Worm (Caenorhabditis elegans) whole organism, dauer: ENCODE data around the gene C34C6.3.

ENCODE experiments used
- unc-62 ChIP-seq: sonication (generic microtip); optimal IDR thresholded peaks from 2 replicates; lab custom pipeline; 2017; ENCODE audit warnings: missing biosample characterization, missing genetic modification reagents, missing genetic modification characterization

Gene C34C6.3

DNA sequence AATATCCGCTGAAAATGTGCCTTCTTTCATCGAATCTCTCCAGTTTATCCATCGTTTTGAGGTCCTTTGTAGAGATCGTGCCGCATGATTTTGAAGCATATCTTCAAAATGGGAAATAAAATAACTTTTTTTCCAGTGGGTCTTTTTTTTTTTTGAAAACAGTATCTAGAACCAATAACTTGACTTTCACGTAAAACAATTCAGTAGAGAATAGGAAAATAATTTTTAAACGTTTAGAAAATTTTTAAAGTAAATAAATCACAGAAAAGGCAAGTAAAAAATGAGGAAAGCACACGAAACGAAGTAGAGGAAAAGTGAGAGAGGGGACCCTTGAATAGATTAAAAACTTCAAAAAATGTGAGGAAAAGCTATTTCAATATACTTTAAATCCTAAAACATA is 7.1 kb downstream of the C34C6.3 start, which contains the start of gene chdh-1:
Gene chdh-1, minus strand, starts transcription at position 101 of the 400 bp plus-strand sequence.
- no peak for TF ChIP-seq unc-62 (GFP tag; lab: Kevin White, UChicago)

- no peak for TF ChIP-seq unc-62 (GFP tag; lab: Kevin White, UChicago)
These were observed 9.3 kb downstream of the C34C6.3 start for ce11 chrII:8701059-8701458.

DNA sequence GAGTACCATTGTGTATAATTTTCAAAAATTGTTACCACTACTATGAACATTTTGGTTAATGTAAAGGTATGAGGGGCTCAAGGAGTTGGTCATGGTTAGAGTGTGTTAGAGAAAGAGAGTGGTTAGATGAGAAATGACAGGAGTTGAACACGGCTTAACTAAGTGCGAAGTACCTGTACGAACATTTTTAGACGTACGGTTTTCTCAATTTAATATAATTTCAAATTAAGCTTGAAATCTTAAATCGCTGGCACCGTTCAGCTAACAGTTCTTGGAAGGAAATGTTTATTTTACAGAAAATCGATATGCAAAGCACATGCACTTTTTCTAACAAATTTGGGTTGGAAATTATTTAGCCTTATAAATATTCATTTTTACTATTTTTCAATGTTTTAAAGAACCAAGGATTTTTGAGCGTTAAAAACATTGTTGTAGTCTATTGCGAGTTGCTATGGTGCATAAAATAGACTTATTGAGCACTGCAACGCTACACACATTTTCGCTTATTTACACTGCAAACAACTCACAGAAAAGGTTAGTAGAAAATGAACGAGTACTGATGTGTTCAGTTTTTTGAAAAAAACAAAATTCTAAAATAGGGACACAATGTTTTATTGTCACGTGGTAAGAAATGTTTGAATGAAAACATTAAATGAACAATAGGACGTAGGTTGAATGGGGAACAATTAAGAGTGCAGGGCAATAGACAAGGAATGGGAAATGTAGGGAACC is 10.1 kb downstream of the C34C6.3 start, which contains the start of gene sphk-1:
Gene sphk-1, minus strand, starts transcription at position 51 of the 732 bp plus-strand sequence.
- no peak for TF ChIP-seq unc-62 (GFP tag; lab: Kevin White, UChicago)

DNA sequence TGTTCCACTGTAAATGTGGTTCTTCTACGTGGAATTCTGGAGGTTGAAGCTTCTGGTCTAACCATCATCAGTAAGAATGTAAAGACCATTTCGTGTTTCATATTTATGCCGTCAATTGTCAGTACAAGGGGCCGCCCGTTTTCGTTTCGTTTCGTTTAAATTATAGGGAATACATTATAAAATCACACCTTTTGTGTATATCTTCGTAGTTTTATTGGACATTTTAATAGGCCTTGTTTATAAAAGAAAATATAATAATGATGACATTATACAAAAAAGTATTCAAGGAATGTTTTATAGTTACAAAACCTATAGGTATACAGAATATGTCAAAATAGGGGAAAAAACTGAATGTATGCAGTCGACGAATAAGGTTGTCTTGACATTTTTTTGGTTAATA is 12.0 kb downstream of the C34C6.3 start, which contains the start of gene ceh-7:
Gene ceh-7, minus strand, starts transcription at position 101 of the 400 bp plus-strand sequence.
- TF ChIP-seq unc-62 (GFP tag; lab: Kevin White, UChicago): no peak

ce11 chrII:8704413-8704874 is 12.7 kb downstream of the C34C6.3 start, which contains the start of gene prx-5:
Gene prx-5, plus strand, starts transcription at chrII:8704824.
- TF ChIP-seq unc-62 (GFP tag; lab: Kevin White, UChicago): no peak

- no peak for TF ChIP-seq unc-62 (GFP tag; lab: Kevin White, UChicago)
These were observed 15.3 kb downstream of the C34C6.3 start, which contains the start of gene cup-16 for ce11 chrII:8707024-8707423. Gene cup-16, plus strand, starts transcription at chrII:8707155.

ce11 chrII:8710317-8710716 is 18.6 kb downstream of the C34C6.3 start, which contains the start of gene srg-15:
Gene srg-15, minus strand, starts transcription at chrII:8710417.
- no peak for TF ChIP-seq unc-62 (GFP tag; lab: Kevin White, UChicago)

DNA sequence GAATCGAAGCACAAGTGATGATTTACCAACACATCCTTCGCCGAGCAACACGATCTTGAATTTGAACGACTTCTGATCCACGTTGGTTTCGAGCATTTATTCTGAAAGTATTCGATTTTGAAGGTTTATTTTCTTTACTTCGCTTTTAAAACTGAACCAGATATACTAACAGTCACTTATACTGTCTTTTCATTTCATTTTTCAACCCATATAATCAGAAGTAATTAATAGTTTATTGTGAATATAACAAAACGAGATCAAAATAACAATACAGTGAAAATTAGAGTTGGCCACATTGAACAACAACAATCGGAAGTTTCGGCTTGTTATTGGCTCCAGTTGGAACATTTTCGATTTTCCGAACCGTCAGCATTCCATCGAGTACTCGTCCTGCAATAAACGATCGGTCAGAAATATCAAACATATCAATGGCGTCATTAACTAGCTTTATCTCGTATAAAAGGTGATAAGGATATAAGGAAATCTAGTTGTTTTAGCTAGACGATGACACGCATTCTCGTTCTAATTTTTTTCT is 23.3 kb downstream of the C34C6.3 start, which contains the start of the genes rab-21 and T01B7.13:
Gene rab-21, minus strand, starts transcription at position 101 of the 535 bp plus-strand sequence.
Gene T01B7.13, plus strand, starts transcription at position 485 of the 535 bp plus-strand sequence.
- TF ChIP-seq unc-62 (GFP tag; lab: Kevin White, UChicago): no peak

ce11 chrII:8716231-8716878 is 24.6 kb downstream of the C34C6.3 start, which contains the start of the genes cyn-11 and T01B7.5:
Gene cyn-11, minus strand, starts transcription at chrII:8716281.
Gene T01B7.5, plus strand, starts transcription at chrII:8716828.
- TF ChIP-seq unc-62 (GFP tag; lab: Kevin White, UChicago): no peak

- no peak for TF ChIP-seq unc-62 (GFP tag; lab: Kevin White, UChicago)
These were observed 25.9 kb downstream of the C34C6.3 start for ce11 chrII:8717579-8717978.

- no peak for TF ChIP-seq unc-62 (GFP tag; lab: Kevin White, UChicago)
These were observed 30.3 kb downstream of the C34C6.3 start, which contains the start of gene trcs-2 for ce11 chrII:8721955-8722524. Gene trcs-2, plus strand, starts transcription at chrII:8722474.

DNA sequence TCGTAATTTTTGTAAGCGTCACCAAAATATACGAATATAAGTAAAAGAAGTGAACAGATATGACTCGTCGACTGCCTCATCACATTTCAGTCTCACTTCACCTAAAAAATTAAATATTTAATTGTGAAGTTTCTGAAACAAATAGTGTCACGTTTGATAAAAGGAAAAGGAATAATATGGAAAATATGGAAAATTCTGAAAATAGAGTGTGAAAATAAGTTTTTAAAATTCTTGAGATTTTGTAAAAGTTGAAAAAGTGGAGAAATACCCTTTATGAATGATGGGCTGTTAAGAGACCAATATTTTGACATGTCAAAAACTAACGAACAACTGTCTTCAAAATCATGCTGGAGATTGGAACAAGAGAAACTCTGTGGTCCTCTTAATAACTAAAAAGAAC is 35.0 kb downstream of the C34C6.3 start, which contains the start of gene T01B7.9:
Gene T01B7.9, minus strand, starts transcription at position 101 of the 400 bp plus-strand sequence.
- TF ChIP-seq unc-62 (GFP tag; lab: Kevin White, UChicago): no peak

- no peak for TF ChIP-seq unc-62 (GFP tag; lab: Kevin White, UChicago)
These were observed 38.6 kb downstream of the C34C6.3 start for ce11 chrII:8730281-8730680.

DNA sequence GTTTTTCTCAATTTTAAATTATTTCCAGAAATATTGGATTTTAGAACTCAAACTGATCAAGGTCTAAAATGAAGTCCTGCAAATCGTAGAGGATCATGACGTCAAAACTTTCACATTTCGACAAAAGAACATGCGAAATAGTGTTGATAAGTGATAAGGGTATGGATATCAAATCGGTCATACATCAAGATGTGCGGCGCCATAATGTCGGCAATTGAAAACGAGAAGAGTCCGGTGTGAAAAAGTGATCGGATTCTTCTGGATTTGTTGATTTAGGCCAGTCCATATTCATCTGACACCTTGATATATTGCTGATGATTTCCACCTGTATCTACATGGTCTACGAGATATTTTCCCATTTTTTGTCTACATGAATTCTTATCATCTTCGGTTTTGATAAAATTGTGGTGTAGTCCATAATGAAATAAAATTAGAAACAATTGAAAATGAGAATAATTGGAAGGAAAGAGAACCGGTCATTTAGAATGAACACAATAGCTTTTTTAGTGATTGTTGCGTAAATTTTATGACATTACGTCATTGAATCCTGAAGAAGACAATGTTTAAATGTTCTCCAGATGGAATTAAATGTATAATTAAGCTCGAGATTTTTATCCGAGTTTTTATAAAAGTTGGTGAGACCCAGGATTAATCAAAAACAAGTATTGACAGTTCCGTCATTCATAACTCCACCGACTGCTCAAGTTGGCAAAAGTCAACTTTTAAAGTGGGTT is 39.4 kb downstream of the C34C6.3 start:
- no peak for TF ChIP-seq unc-62 (GFP tag; lab: Kevin White, UChicago)
